Fruit fly (Drosophila melanogaster) whole organism, prepupa: ENCODE results near the gene opa.

ENCODE experiments used
- Blimp-1 ChIP-seq: fragments of 200-800 bp; sonication (Bioruptor generic); optimal IDR thresholded peaks from 3 replicates; lab custom pipeline; 2017; ENCODE audit warnings: missing biosample characterization, missing genetic modification characterization, mild to moderate bottlenecking, moderate library complexity, missing genetic modification reagents
- CG10669 ChIP-seq: fragments of 200-800 bp; sonication (Bioruptor generic); optimal IDR thresholded peaks from 3 replicates; lab custom pipeline; 2018; ENCODE audit warnings: missing biosample characterization, mild to moderate bottlenecking, missing genetic modification characterization, moderate library complexity
- CG11294 ChIP-seq: fragments of 200-800 bp; sonication (Bioruptor generic); IDR thresholded peaks from 2 replicates; pipeline ENCODE4 v1.3.6; 2022; ENCODE audit warnings: missing biosample characterization, missing genetic modification characterization
- CG11762 ChIP-seq: fragments of 200-800 bp; sonication (Bioruptor generic); optimal IDR thresholded peaks from 3 replicates; lab custom pipeline; 2016; ENCODE audit warnings: missing biosample characterization, missing genetic modification characterization; ENCODE audit not compliant: insufficient read depth
- CG11902 ChIP-seq: fragments of 200-800 bp; sonication (Bioruptor generic); optimal IDR thresholded peaks from 3 replicates; lab custom pipeline; 2016; ENCODE audit warnings: missing biosample characterization, missing genetic modification characterization
- CG15336 ChIP-seq: fragments of 200-800 bp; sonication (Bioruptor generic); IDR thresholded peaks from 2 replicates; pipeline ENCODE4 v1.3.6; 2022; ENCODE audit warnings: missing biosample characterization, missing genetic modification characterization
- CG1621 ChIP-seq: fragments of 200-800 bp; sonication (Bioruptor generic); optimal IDR thresholded peaks from 3 replicates; lab custom pipeline; 2018; ENCODE audit warnings: missing biosample characterization, mild to moderate bottlenecking, missing genetic modification characterization
- CG16779 ChIP-seq: fragments of 200-800 bp; sonication (Bioruptor generic); optimal IDR thresholded peaks from 3 replicates; lab custom pipeline; 2017; ENCODE audit warnings: missing biosample characterization, mild to moderate bottlenecking, missing genetic modification characterization
- CG3032 ChIP-seq: fragments of 200-800 bp; optimal IDR thresholded peaks from 2 replicates; lab custom pipeline; 2019; ENCODE audit warnings: missing biosample characterization, mild to moderate bottlenecking, missing genetic modification characterization, moderate library complexity
- CG31627 ChIP-seq: fragments of 200-800 bp; sonication (Bioruptor generic); optimal IDR thresholded peaks from 3 replicates; lab custom pipeline; 2016; ENCODE audit warnings: missing biosample characterization, missing genetic modification characterization
- CG32006 ChIP-seq: fragments of 200-800 bp; sonication (Bioruptor generic); optimal IDR thresholded peaks from 3 replicates; lab custom pipeline; 2017; ENCODE audit warnings: missing biosample characterization, mild to moderate bottlenecking, missing genetic modification characterization
- CG34406 ChIP-seq: fragments of 200-800 bp; sonication (Bioruptor generic); optimal IDR thresholded peaks from 3 replicates; lab custom pipeline; 2016; ENCODE audit warnings: missing biosample characterization, missing genetic modification characterization
- CG3919 ChIP-seq: fragments of 200-800 bp; sonication (Bioruptor generic); optimal IDR thresholded peaks from 3 replicates; lab custom pipeline; 2016; ENCODE audit warnings: missing biosample characterization, missing genetic modification characterization
- CG4318 ChIP-seq: fragments of 200-800 bp; sonication (Bioruptor generic); optimal IDR thresholded peaks from 3 replicates; lab custom pipeline; 2017; ENCODE audit warnings: missing biosample characterization, mild to moderate bottlenecking, missing genetic modification characterization
- CG6163 ChIP-seq: fragments of 200-800 bp; sonication (Bioruptor generic); IDR thresholded peaks from 3 replicates; pipeline ENCODE4 v1.3.6; 2022; ENCODE audit warnings: missing biosample characterization, missing genetic modification characterization
- CG6276 ChIP-seq: fragments of 200-800 bp; sonication (Bioruptor generic); optimal IDR thresholded peaks from 2 replicates; lab custom pipeline; 2017; ENCODE audit warnings: missing biosample characterization, mild to moderate bottlenecking, missing genetic modification characterization
- CG6792 ChIP-seq: fragments of 200-800 bp; sonication (Bioruptor generic); optimal IDR thresholded peaks from 3 replicates; lab custom pipeline; 2016; ENCODE audit warnings: missing biosample characterization, missing genetic modification characterization
- CG6808 ChIP-seq: fragments of 200-800 bp; sonication (Bioruptor generic); optimal IDR thresholded peaks from 3 replicates; lab custom pipeline; 2017; ENCODE audit warnings: missing biosample characterization, missing genetic modification characterization, mild to moderate bottlenecking, moderate library complexity, missing genetic modification reagents
- CG6854 ChIP-seq: fragments of 200-800 bp; sonication (Bioruptor generic); optimal IDR thresholded peaks from 2 replicates; lab custom pipeline; 2017; ENCODE audit warnings: missing biosample characterization, mild to moderate bottlenecking, missing genetic modification characterization
- CG7368 ChIP-seq: fragments of 200-800 bp; sonication (Bioruptor generic); optimal IDR thresholded peaks from 3 replicates; lab custom pipeline; 2016; ENCODE audit warnings: missing biosample characterization, missing genetic modification characterization
- CG8319 ChIP-seq: fragments of 200-800 bp; sonication (Bioruptor generic); optimal IDR thresholded peaks from 3 replicates; lab custom pipeline; 2016; ENCODE audit warnings: missing biosample characterization, missing genetic modification characterization
- CG8632 ChIP-seq: fragments of 200-800 bp; sonication (Bioruptor generic); optimal IDR thresholded peaks from 3 replicates; lab custom pipeline; 2016; ENCODE audit warnings: missing biosample characterization, missing genetic modification characterization
- Eip75B ChIP-seq: fragments of 200-800 bp; sonication (Bioruptor generic); optimal IDR thresholded peaks from 3 replicates; lab custom pipeline; 2016; ENCODE audit warnings: missing biosample characterization, missing genetic modification characterization
- Eip78C ChIP-seq: fragments of 200-800 bp; sonication (Bioruptor generic); peaks from one replicate; lab custom pipeline; 2016; ENCODE audit warnings: missing biosample characterization, missing genetic modification characterization
- Ets21C ChIP-seq: fragments of 200-800 bp; sonication (Bioruptor generic); optimal IDR thresholded peaks from 3 replicates; lab custom pipeline; 2016; ENCODE audit warnings: missing biosample characterization, missing genetic modification characterization
- Ets96B ChIP-seq: fragments of 200-800 bp; optimal IDR thresholded peaks from 2 replicates; lab custom pipeline; 2019; ENCODE audit warnings: missing biosample characterization, mild to moderate bottlenecking, missing genetic modification characterization, moderate library complexity
- Gug ChIP-seq: fragments of 200-800 bp; sonication (Bioruptor generic); IDR thresholded peaks from 2 replicates; pipeline ENCODE4 v1.3.6; 2022; ENCODE audit warnings: missing biosample characterization, missing genetic modification characterization
- Hr4 ChIP-seq: fragments of 200-800 bp; sonication (Bioruptor generic); optimal IDR thresholded peaks from 3 replicates; lab custom pipeline; 2016; ENCODE audit warnings: missing biosample characterization, missing genetic modification characterization
- Lpt ChIP-seq: fragments of 200-800 bp; sonication (Bioruptor generic); optimal IDR thresholded peaks from 3 replicates; lab custom pipeline; 2016; ENCODE audit warnings: missing biosample characterization, missing genetic modification characterization
- Met ChIP-seq: fragments of 200-800 bp; sonication (Bioruptor generic); optimal IDR thresholded peaks from 3 replicates; lab custom pipeline; 2016; ENCODE audit warnings: missing biosample characterization, missing genetic modification characterization
- OdsH ChIP-seq: fragments of 200-800 bp; sonication (Bioruptor generic); optimal IDR thresholded peaks from 3 replicates; lab custom pipeline; 2016; ENCODE audit warnings: missing biosample characterization, missing genetic modification characterization
- Sox102F ChIP-seq: fragments of 200-800 bp; sonication (Bioruptor generic); optimal IDR thresholded peaks from 2 replicates; lab custom pipeline; 2016; ENCODE audit warnings: missing biosample characterization, mild to moderate bottlenecking, missing genetic modification characterization
- Sox14 ChIP-seq: fragments of 200-800 bp; sonication (Bioruptor generic); optimal IDR thresholded peaks from 3 replicates; lab custom pipeline; 2016; ENCODE audit warnings: missing biosample characterization, missing genetic modification characterization
- Sox15 ChIP-seq: fragments of 200-800 bp; sonication (Bioruptor generic); optimal IDR thresholded peaks from 3 replicates; lab custom pipeline; 2016; ENCODE audit warnings: missing biosample characterization, missing genetic modification characterization
- achi ChIP-seq: fragments of 200-800 bp; sonication (Bioruptor generic); optimal IDR thresholded peaks from 3 replicates; lab custom pipeline; 2016; ENCODE audit warnings: missing biosample characterization, missing genetic modification characterization
- acj6 ChIP-seq: fragments of 200-800 bp; sonication (Bioruptor generic); optimal IDR thresholded peaks from 3 replicates; lab custom pipeline; 2016; ENCODE audit warnings: missing biosample characterization, missing genetic modification characterization
- cyc ChIP-seq: fragments of 200-800 bp; sonication (Bioruptor generic); optimal IDR thresholded peaks from 3 replicates; lab custom pipeline; 2016; ENCODE audit warnings: missing biosample characterization, missing genetic modification characterization
- dac ChIP-seq: fragments of 200-800 bp; sonication (Bioruptor generic); optimal IDR thresholded peaks from 2 replicates; lab custom pipeline; 2017; ENCODE audit warnings: missing biosample characterization, mild to moderate bottlenecking, missing genetic modification characterization
- dsx ChIP-seq: fragments of 200-800 bp; optimal IDR thresholded peaks from 3 replicates; lab custom pipeline; 2019; ENCODE audit warnings: missing biosample characterization, mild to moderate bottlenecking, missing genetic modification characterization, moderate library complexity; ENCODE audit not compliant: poor library complexity, severe bottlenecking
- eg ChIP-seq: fragments of 200-800 bp; sonication (Bioruptor generic); IDR thresholded peaks from 3 replicates; pipeline ENCODE4 v1.3.6; 2022; ENCODE audit warnings: missing biosample characterization, missing genetic modification characterization
- fd59A ChIP-seq: fragments of 200-800 bp; sonication (Bioruptor generic); optimal IDR thresholded peaks from 2 replicates; lab custom pipeline; 2017; ENCODE audit warnings: missing biosample characterization, mild to moderate bottlenecking, missing genetic modification characterization, missing genetic modification reagents
- fd85E ChIP-seq: fragments of 200-800 bp; sonication (Bioruptor generic); optimal IDR thresholded peaks from 3 replicates; lab custom pipeline; 2016; ENCODE audit warnings: missing biosample characterization, missing genetic modification characterization
- lz ChIP-seq: fragments of 200-800 bp; sonication (Bioruptor generic); optimal IDR thresholded peaks from 3 replicates; lab custom pipeline; 2016; ENCODE audit warnings: missing biosample characterization, missing genetic modification characterization
- net ChIP-seq: fragments of 200-800 bp; sonication (Bioruptor generic); optimal IDR thresholded peaks from 3 replicates; lab custom pipeline; 2016; ENCODE audit warnings: missing biosample characterization, missing genetic modification characterization
- pdm3 ChIP-seq: fragments of 200-800 bp; sonication (Bioruptor generic); optimal IDR thresholded peaks from 3 replicates; lab custom pipeline; 2016; ENCODE audit warnings: missing biosample characterization, missing genetic modification characterization
- salr ChIP-seq, 2 experiments: fragments of 200-800 bp; sonication (Bioruptor generic); optimal IDR thresholded peaks; 3 replicates each; lab custom pipeline; 2016 to 2018; ENCODE audit warnings: missing biosample characterization in 2 of 2, missing genetic modification characterization in 2 of 2, mild to moderate bottlenecking in 1 of 2
- svp ChIP-seq: fragments of 200-800 bp; sonication (Bioruptor generic); peaks from one replicate; lab custom pipeline; 2016; ENCODE audit warnings: missing biosample characterization, missing genetic modification characterization
- topi ChIP-seq: fragments of 200-800 bp; sonication (Bioruptor generic); optimal IDR thresholded peaks from 3 replicates; lab custom pipeline; 2016; ENCODE audit warnings: missing biosample characterization, missing genetic modification characterization
- vri ChIP-seq: fragments of 200-800 bp; sonication (Bioruptor generic); optimal IDR thresholded peaks from 3 replicates; lab custom pipeline; 2016; ENCODE audit warnings: missing biosample characterization, mild to moderate bottlenecking, missing genetic modification characterization

opa gene

dm6 chr3R:4883864-4884263 is 31.3 kb downstream of the opa start (continued):
- TF ChIP-seq Hr4 (no peak), CG6808 (peak; percentile 16), CG16779 (tag; lab: Kevin White, UChicago) (no peak), CG34406 (GFP tag; lab: Kevin White, UChicago) (peak; percentile 33), acj6 (GFP tag; lab: Kevin White, UChicago) (peak; percentile 2), CG3919 (GFP tag; lab: Kevin White, UChicago) (peak; percentile 41), net (GFP tag; lab: Kevin White, UChicago) (peak; percentile 27), Sox15 (peak; percentile 6)

dm6 chr3R:4886086-4886812 is 33.6 kb downstream of the opa start:
- TF ChIP-seq CG6854 (GFP tag; lab: Kevin White, UChicago) (no peak), CG1621 (tag; lab: Kevin White, UChicago) (peak; percentile 9), Eip78C (peak; percentile 79), CG8632 (GFP tag; lab: Kevin White, UChicago) (peak; percentile 11), Met (GFP tag; lab: Kevin White, UChicago) (peak; percentile 52), CG32006 (GFP tag; lab: Kevin White, UChicago) (no peak), OdsH (GFP tag; lab: Kevin White, UChicago) (peak; percentile 26), CG11294 (GFP tag; lab: Robert Waterston, UW) (no peak), svp (GFP tag; lab: Kevin White, UChicago) (peak; percentile 72), eg (no peak), topi (GFP tag; lab: Kevin White, UChicago) (peak; percentile 50), fd59A (GFP tag; lab: Kevin White, UChicago) (no peak), dsx (GFP tag; lab: Kevin White, UChicago) (peak; percentile 31), CG11902 (GFP tag; lab: Kevin White, UChicago) (peak; percentile 18), fd85E (GFP tag; lab: Kevin White, UChicago) (no peak), Sox15 (peak; percentile 8), CG15336 (GFP tag; lab: Robert Waterston, UW) (no peak), acj6 (GFP tag; lab: Kevin White, UChicago) (peak; percentile 36), Ets21C (GFP tag; lab: Kevin White, UChicago) (peak; percentile 43), CG31627 (peak; percentile 62), CG7368 (GFP tag; lab: Kevin White, UChicago) (peak; percentile 11), CG10669 (GFP tag; lab: Kevin White, UChicago) (peak; percentile 28), CG11762 (no peak), Sox102F (GFP tag; lab: Kevin White, UChicago) (peak; percentile 54), achi (no peak), cyc (GFP tag; lab: Kevin White, UChicago) (peak; percentile 56), Ets96B (tag; lab: Kevin White, UChicago) (peak; percentile 25), CG4318 (GFP tag; lab: Kevin White, UChicago) (no peak), Sox14 (GFP tag; lab: Kevin White, UChicago) (peak; percentile 14), CG3032 (peak; percentile 12), pdm3 (GFP tag; lab: Kevin White, UChicago) (peak; percentile 39), Lpt (GFP tag; lab: Kevin White, UChicago) (no peak), CG6792 (GFP tag; lab: Kevin White, UChicago) (peak; percentile 30), Blimp-1 (no peak), vri (GFP tag; lab: Kevin White, UChicago) (no peak), CG8319 (GFP tag; lab: Kevin White, UChicago) (no peak), CG6163 (peak; percentile 50; the same call in 1 of the 3 replicates), lz (GFP tag; lab: Kevin White, UChicago) (peak; percentile 57), CG6276 (GFP tag; lab: Kevin White, UChicago) (no peak), CG6808 (peak; percentile 31), salr (GFP tag; optimal IDR thresholded peaks at IDR 0.05; lab: Kevin White, UChicago) (no peak), Gug (GFP tag; lab: Robert Waterston, UW) (no peak), Eip75B (GFP tag; lab: Kevin White, UChicago) (peak; percentile 40), dac (GFP tag; lab: Kevin White, UChicago) (no peak)
